Worm (Caenorhabditis elegans): ENCODE data around the gene srsx-19.

The srsx-19 gene

ce11 chrV:13862505-13862904 lies 25.0 kb upstream of the srsx-19 start, which contains the start of gene srx-137:
Gene srx-137, plus strand, starts transcription at chrV:13862805.
- TF ChIP-seq ref-1 (GFP tag; conservative IDR thresholded peaks at IDR 0.05) (no peak), med-1 (GFP tag; optimal IDR thresholded peaks at IDR 0.05; ENCODE audit: insufficient read depth) (no peak), T22C8.4 (GFP tag; IDR thresholded peaks at IDR 0.05) (no peak), ztf-29 (GFP tag; IDR thresholded peaks at IDR 0.05) (no peak), flt-1 (GFP tag; IDR thresholded peaks at IDR 0.05) (no peak), klf-2 (GFP tag; conservative IDR thresholded peaks at IDR 0.05) (no peak)

ce11 chrV:13863700-13864099 lies 23.8 kb upstream of the srsx-19 start:
- no peak for TF ChIP-seq ztf-29 (GFP tag; IDR thresholded peaks at IDR 0.05)
- no peak for TF ChIP-seq ztf-23 (GFP tag; IDR thresholded peaks at IDR 0.05)
- no peak for TF ChIP-seq T22C8.4 (GFP tag; IDR thresholded peaks at IDR 0.05)
- TF ChIP-seq flt-1 (GFP tag; IDR thresholded peaks at IDR 0.05), result no peak
- TF ChIP-seq klf-2 (GFP tag; conservative IDR thresholded peaks at IDR 0.05), result no peak
- no peak for TF ChIP-seq tab-1 (GFP tag; IDR thresholded peaks at IDR 0.05)
- no peak for TF ChIP-seq med-1 (GFP tag; optimal IDR thresholded peaks at IDR 0.05; ENCODE audit: insufficient read depth)
- TF ChIP-seq ref-1 (GFP tag; conservative IDR thresholded peaks at IDR 0.05), result no peak
- no peak for TF ChIP-seq cog-1 (tag; optimal IDR thresholded peaks at IDR 0.05)

DNA sequence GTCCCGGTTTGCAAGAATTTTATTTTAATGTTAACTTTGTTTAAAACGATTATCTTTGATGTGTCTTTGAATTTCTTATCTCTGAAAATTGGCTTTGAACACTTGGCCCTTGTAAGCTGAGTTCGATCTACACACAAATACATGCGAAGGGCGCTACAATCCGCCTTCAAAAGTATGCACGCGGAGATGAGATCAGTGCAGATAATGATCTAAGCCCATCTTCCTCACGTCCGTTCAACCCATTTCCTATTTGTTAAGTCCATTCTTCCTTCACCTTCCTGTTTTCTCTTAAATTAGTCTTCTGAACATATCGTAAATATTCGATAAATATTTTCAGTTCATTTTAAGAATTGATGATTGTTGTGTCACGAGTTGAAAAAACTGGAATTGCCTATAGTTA lies 21.1 kb upstream of the srsx-19 start, which contains the start of gene nhr-175:
nhr-175 (plus strand) TSS at position 339 of the 400 bp plus-strand sequence.
- TF ChIP-seq med-1 (GFP tag; optimal IDR thresholded peaks at IDR 0.05; ENCODE audit: insufficient read depth) (no peak), cog-1 (tag; optimal IDR thresholded peaks at IDR 0.05) (no peak), T22C8.4 (GFP tag; IDR thresholded peaks at IDR 0.05) (no peak), flt-1 (GFP tag; IDR thresholded peaks at IDR 0.05) (no peak), ref-1 (GFP tag; conservative IDR thresholded peaks at IDR 0.05) (no peak), ztf-29 (GFP tag; IDR thresholded peaks at IDR 0.05) (no peak), ztf-23 (GFP tag; IDR thresholded peaks at IDR 0.05) (no peak), tab-1 (GFP tag; IDR thresholded peaks at IDR 0.05) (no peak), klf-2 (GFP tag; conservative IDR thresholded peaks at IDR 0.05) (no peak)

DNA sequence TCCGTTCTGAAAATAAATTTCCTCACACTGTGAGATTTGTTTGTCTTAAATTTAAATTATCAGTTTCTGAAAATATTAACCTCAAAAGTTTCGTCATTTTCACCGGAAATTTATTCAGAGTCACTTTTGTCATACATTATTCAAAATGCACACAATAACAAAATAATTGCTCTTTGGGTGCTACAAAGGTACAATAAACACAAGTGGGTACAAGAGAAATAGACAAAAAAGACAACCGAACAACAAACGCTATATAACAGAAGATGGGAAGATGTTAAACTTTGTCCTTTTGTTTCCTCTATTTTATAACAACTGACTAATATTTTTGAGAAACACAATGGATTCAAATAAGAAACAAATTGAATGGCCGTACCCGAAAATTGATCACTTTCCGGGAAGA lies 17.9 kb upstream of the srsx-19 start:
- no peak for TF ChIP-seq klf-2 (GFP tag; conservative IDR thresholded peaks at IDR 0.05)
- no peak for TF ChIP-seq tab-1 (GFP tag; IDR thresholded peaks at IDR 0.05)
- TF ChIP-seq flt-1 (GFP tag; IDR thresholded peaks at IDR 0.05), result no peak
- no peak for TF ChIP-seq cog-1 (tag; optimal IDR thresholded peaks at IDR 0.05)
- no peak for TF ChIP-seq med-1 (GFP tag; optimal IDR thresholded peaks at IDR 0.05; ENCODE audit: insufficient read depth)
- no peak for TF ChIP-seq ztf-29 (GFP tag; IDR thresholded peaks at IDR 0.05)

- TF ChIP-seq cog-1 (tag; optimal IDR thresholded peaks at IDR 0.05), result no peak
- no peak for TF ChIP-seq ztf-29 (GFP tag; IDR thresholded peaks at IDR 0.05)
- TF ChIP-seq ref-1 (GFP tag; conservative IDR thresholded peaks at IDR 0.05), result no peak
- no peak for TF ChIP-seq flt-1 (GFP tag; IDR thresholded peaks at IDR 0.05)
- no peak for TF ChIP-seq med-1 (GFP tag; optimal IDR thresholded peaks at IDR 0.05; ENCODE audit: insufficient read depth)
- TF ChIP-seq klf-2 (GFP tag; conservative IDR thresholded peaks at IDR 0.05), result no peak
- TF ChIP-seq tab-1 (GFP tag; IDR thresholded peaks at IDR 0.05), result no peak
- TF ChIP-seq T22C8.4 (GFP tag; IDR thresholded peaks at IDR 0.05), result no peak
- no peak for TF ChIP-seq ztf-23 (GFP tag; IDR thresholded peaks at IDR 0.05)
These were observed 14.6 kb upstream of the srsx-19 start, which contains the start of gene cpt-5 for ce11 chrV:13872895-13873294. Gene cpt-5, plus strand, starts transcription at chrV:13873195.

DNA sequence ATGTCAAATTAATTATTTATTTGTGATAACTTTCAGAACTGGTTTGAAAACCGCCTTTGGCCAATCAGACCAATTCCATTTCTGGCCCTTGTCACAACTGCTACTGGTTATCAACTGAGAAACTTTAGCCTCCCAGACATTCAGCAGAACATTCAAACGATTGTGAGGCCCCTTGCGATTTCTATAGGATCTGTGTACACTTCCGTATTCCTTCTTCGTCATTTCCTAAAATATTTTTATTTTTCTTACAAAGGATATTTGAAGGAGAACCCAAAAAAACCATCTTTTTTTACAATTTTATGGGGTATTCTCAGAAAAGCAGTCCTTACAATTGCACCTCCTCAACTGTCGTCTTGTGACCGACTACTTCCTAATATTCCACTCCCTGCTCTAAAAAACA lies 14.1 kb upstream of the srsx-19 start:
- TF ChIP-seq T22C8.4 (GFP tag; IDR thresholded peaks at IDR 0.05) (no peak), tab-1 (GFP tag; IDR thresholded peaks at IDR 0.05) (no peak), flt-1 (GFP tag; IDR thresholded peaks at IDR 0.05) (no peak)

DNA sequence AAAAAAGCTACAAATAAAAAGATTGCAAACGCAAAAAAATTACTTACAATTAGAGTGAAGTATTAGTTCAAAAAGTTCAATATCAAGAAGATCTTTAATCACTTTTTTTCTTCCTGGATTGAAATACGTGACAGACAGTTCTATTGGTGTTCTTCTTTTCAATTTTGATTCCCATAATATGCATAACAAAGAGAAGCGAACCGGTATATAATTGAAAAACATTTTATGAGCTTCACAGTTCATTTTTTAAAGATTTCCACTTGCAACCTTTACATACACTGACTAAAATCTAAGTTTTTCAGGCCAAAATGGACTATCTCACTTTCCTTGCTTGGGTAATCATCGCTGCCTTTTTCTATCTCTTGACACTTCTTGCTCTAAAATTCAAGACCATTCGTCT lies 10.9 kb upstream of the srsx-19 start, which contains the start of gene T22G5.1:
T22G5.1 (plus strand) TSS at position 301 of the 400 bp plus-strand sequence.
- no peak for TF ChIP-seq ztf-23 (GFP tag; IDR thresholded peaks at IDR 0.05)
- no peak for TF ChIP-seq med-1 (GFP tag; optimal IDR thresholded peaks at IDR 0.05; ENCODE audit: insufficient read depth)
- TF ChIP-seq T22C8.4 (GFP tag; IDR thresholded peaks at IDR 0.05), result no peak
- no peak for TF ChIP-seq ref-1 (GFP tag; conservative IDR thresholded peaks at IDR 0.05)
- no peak for TF ChIP-seq flt-1 (GFP tag; IDR thresholded peaks at IDR 0.05)
- TF ChIP-seq cog-1 (tag; optimal IDR thresholded peaks at IDR 0.05), result no peak
- no peak for TF ChIP-seq klf-2 (GFP tag; conservative IDR thresholded peaks at IDR 0.05)

ce11 chrV:13878226-13878625 lies 9.2 kb upstream of the srsx-19 start:
- TF ChIP-seq ztf-23 (GFP tag; IDR thresholded peaks at IDR 0.05), result no peak
- no peak for TF ChIP-seq tab-1 (GFP tag; IDR thresholded peaks at IDR 0.05)
- TF ChIP-seq cog-1 (tag; optimal IDR thresholded peaks at IDR 0.05), result no peak
- no peak for TF ChIP-seq klf-2 (GFP tag; conservative IDR thresholded peaks at IDR 0.05)
- TF ChIP-seq ztf-29 (GFP tag; IDR thresholded peaks at IDR 0.05), result no peak
- no peak for TF ChIP-seq flt-1 (GFP tag; IDR thresholded peaks at IDR 0.05)
- no peak for TF ChIP-seq T22C8.4 (GFP tag; IDR thresholded peaks at IDR 0.05)
- TF ChIP-seq med-1 (GFP tag; optimal IDR thresholded peaks at IDR 0.05; ENCODE audit: insufficient read depth), result no peak
- no peak for TF ChIP-seq ref-1 (GFP tag; conservative IDR thresholded peaks at IDR 0.05)

DNA sequence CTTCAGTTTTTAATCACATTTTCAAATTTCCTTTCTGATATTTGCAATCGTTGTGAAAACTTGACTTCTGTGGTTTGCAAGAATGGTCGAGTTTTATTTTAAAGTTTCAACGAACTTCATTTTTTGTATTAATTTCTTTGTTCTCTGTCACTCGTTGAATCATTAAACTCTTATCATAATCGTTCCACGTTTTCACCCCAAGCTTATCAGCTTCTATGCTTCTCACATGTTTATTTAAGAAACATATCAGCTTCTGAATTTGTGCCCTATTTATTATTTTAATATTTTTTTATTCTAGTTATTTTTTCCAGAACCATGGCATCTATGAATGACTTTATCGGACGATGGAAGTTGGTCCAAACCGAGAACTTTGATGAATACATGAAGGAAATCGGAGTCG lies 8.2 kb upstream of the srsx-19 start, which contains the start of gene lbp-7:
lbp-7 (plus strand) TSS at position 312 of the 400 bp plus-strand sequence.
- TF ChIP-seq tab-1 (GFP tag; IDR thresholded peaks at IDR 0.05) (no peak), ref-1 (GFP tag; conservative IDR thresholded peaks at IDR 0.05) (no peak), flt-1 (GFP tag; IDR thresholded peaks at IDR 0.05) (no peak), klf-2 (GFP tag; conservative IDR thresholded peaks at IDR 0.05) (no peak), med-1 (GFP tag; optimal IDR thresholded peaks at IDR 0.05; ENCODE audit: insufficient read depth) (no peak), T22C8.4 (GFP tag; IDR thresholded peaks at IDR 0.05) (no peak), ztf-29 (GFP tag; IDR thresholded peaks at IDR 0.05) (no peak), cog-1 (tag; optimal IDR thresholded peaks at IDR 0.05) (no peak), ztf-23 (GFP tag; IDR thresholded peaks at IDR 0.05) (no peak)

DNA sequence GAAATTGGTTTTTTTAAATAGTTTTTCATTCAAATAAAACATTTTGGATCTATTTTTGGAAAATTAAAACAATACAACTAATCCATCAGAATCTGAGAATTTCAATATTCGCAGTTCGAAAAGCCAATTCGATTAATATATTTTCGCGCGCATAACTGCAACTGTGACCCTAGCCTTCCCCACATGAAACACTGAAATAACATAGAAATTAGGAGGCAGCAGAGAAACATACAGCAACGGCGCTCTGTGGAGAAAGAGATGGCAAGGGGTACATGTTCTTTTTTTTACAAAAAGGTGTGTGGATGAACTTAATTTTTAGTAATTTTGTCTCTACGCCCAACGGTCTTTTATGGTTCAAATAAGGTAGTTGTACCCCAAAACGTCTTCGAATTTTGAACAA lies 7.3 kb upstream of the srsx-19 start:
- no peak for TF ChIP-seq cog-1 (tag; optimal IDR thresholded peaks at IDR 0.05)
- TF ChIP-seq klf-2 (GFP tag; conservative IDR thresholded peaks at IDR 0.05), result no peak
- TF ChIP-seq ztf-29 (GFP tag; IDR thresholded peaks at IDR 0.05), result no peak
- no peak for TF ChIP-seq med-1 (GFP tag; optimal IDR thresholded peaks at IDR 0.05; ENCODE audit: insufficient read depth)
- no peak for TF ChIP-seq ref-1 (GFP tag; conservative IDR thresholded peaks at IDR 0.05)
- TF ChIP-seq tab-1 (GFP tag; IDR thresholded peaks at IDR 0.05), result no peak
- no peak for TF ChIP-seq ztf-23 (GFP tag; IDR thresholded peaks at IDR 0.05)
